Fruit fly (Drosophila melanogaster): ENCODE measurements around the gene CG7330.
A peak's percentile ranks its signal among the peaks of the same experiment; 100 is the strongest.

CG7330 gene

dm6 chr3L:18185542-18186312 is 37.0 kb downstream of the CG7330 start, which contains the start of gene hid (continued):
- peak; percentile 65; the same call in 1 of the 2 replicates for TF ChIP-seq Nf-YA (GFP tag; IDR thresholded peaks at IDR 0.05)
- TF ChIP-seq CG8944 (GFP tag; optimal IDR thresholded peaks at IDR 0.05), result peak; percentile 80
- peak; percentile 81 for TF ChIP-seq CG10654 (GFP tag; optimal IDR thresholded peaks at IDR 0.05)
- TF ChIP-seq kay (GFP tag; optimal IDR thresholded peaks at IDR 0.05), result peak; percentile 90
- TF ChIP-seq CG14860 (GFP tag; IDR thresholded peaks at IDR 0.05; ENCODE audit: partially characterized antibody), result no peak
- TF ChIP-seq CTCF (GFP tag; optimal IDR thresholded peaks at IDR 0.05), result peak; percentile 23
- peak; percentile 49 for TF ChIP-seq CG7271 (tag; optimal IDR thresholded peaks at IDR 0.05)
- peak; percentile 75 for TF ChIP-seq nau (GFP tag; optimal IDR thresholded peaks at IDR 0.05)
- TF ChIP-seq Mad (GFP tag; optimal IDR thresholded peaks at IDR 0.05), result peak; percentile 84
- peak; percentile 57; the same call in 1 of the 2 replicates for TF ChIP-seq dan (GFP tag; IDR thresholded peaks at IDR 0.05)
- peak; percentile 79 for TF ChIP-seq CG14050 (GFP tag; IDR thresholded peaks at IDR 0.05)
- peak; percentile 86 for TF ChIP-seq D19A (tag; optimal IDR thresholded peaks at IDR 0.05)
- TF ChIP-seq CG15011 (GFP tag; optimal IDR thresholded peaks at IDR 0.05), result peak; percentile 51
- no peak for TF ChIP-seq NFAT (GFP tag; IDR thresholded peaks at IDR 0.05)
- TF ChIP-seq ttk (GFP tag; IDR thresholded peaks at IDR 0.05), result peak; percentile 78
- no peak for TF ChIP-seq Dip2 (GFP tag; IDR thresholded peaks at IDR 0.05)
- peak; percentile 73 for TF ChIP-seq CG30431 (GFP tag; optimal IDR thresholded peaks at IDR 0.05)
- TF ChIP-seq CG16779 (GFP tag; IDR thresholded peaks at IDR 0.05), result no peak
- TF ChIP-seq Hand (GFP tag; optimal IDR thresholded peaks at IDR 0.05), result no peak
- TF ChIP-seq tx (GFP tag; optimal IDR thresholded peaks at IDR 0.05), result peak; percentile 83
- TF ChIP-seq Blimp-1 (GFP tag; optimal IDR thresholded peaks at IDR 0.05), result peak; percentile 78
- TF ChIP-seq gro (GFP tag; optimal IDR thresholded peaks at IDR 0.05), result peak; percentile 71
- peak; percentile 77 for TF ChIP-seq CG18764 (GFP tag; optimal IDR thresholded peaks at IDR 0.05)
- peak; percentile 91 for TF ChIP-seq CG15696 (tag; optimal IDR thresholded peaks at IDR 0.05)
- peak; percentile 73; the same call in 3 of the 4 replicates for TF ChIP-seq Gug (GFP tag; IDR thresholded peaks at IDR 0.05)
- TF ChIP-seq CG3995 (GFP tag; optimal IDR thresholded peaks at IDR 0.05), result peak; percentile 17
- TF ChIP-seq Elba2 (GFP tag; optimal IDR thresholded peaks at IDR 0.05), result peak; percentile 49
- peak; percentile 48 for TF ChIP-seq Sry-β (GFP tag; optimal IDR thresholded peaks at IDR 0.05)
- peak; percentile 73 for TF ChIP-seq dm (GFP tag; optimal IDR thresholded peaks at IDR 0.05)
- peak; percentile 88 for TF ChIP-seq Hr3 (GFP tag; optimal IDR thresholded peaks at IDR 0.05)
- peak; percentile 73 for TF ChIP-seq CG12155 (GFP tag; optimal IDR thresholded peaks at IDR 0.05)
- peak; percentile 70 for TF ChIP-seq HLHmδ (GFP tag; optimal IDR thresholded peaks at IDR 0.05)
- TF ChIP-seq ems (GFP tag; optimal IDR thresholded peaks at IDR 0.05), result peak; percentile 88
- peak; percentile 89 for TF ChIP-seq shn (GFP tag; optimal IDR thresholded peaks at IDR 0.05)
- peak; percentile 61 for TF ChIP-seq CG5180 (GFP tag; optimal IDR thresholded peaks at IDR 0.05)
- TF ChIP-seq zf30C (GFP tag; optimal IDR thresholded peaks at IDR 0.05), result no peak
- no peak for TF ChIP-seq unc-4 (GFP tag; IDR thresholded peaks at IDR 0.05; ENCODE audit: partially characterized antibody)
- TF ChIP-seq pfk (GFP tag; optimal IDR thresholded peaks at IDR 0.05), result no peak
- TF ChIP-seq CG2199 (GFP tag; IDR thresholded peaks at IDR 0.05), result peak; percentile 57; the same call in 1 of the 3 replicates
- peak; percentile 89 for TF ChIP-seq CG2678 (tag; optimal IDR thresholded peaks at IDR 0.05)
- TF ChIP-seq CG3726 (GFP tag; IDR thresholded peaks at IDR 0.05), result peak; percentile 62; the same call in 2 of the 3 replicates
- no peak for TF ChIP-seq gfzf (GFP tag; optimal IDR thresholded peaks at IDR 0.05)
- TF ChIP-seq CG6654 (GFP tag; optimal IDR thresholded peaks at IDR 0.05), result peak; percentile 26
- TF ChIP-seq bcd (GFP tag; optimal IDR thresholded peaks at IDR 0.05), result peak; percentile 87
- TF ChIP-seq CG3847 (GFP tag; IDR thresholded peaks at IDR 0.05), result peak; percentile 72
- peak; percentile 84 for TF ChIP-seq CG14441 (GFP tag; IDR thresholded peaks at IDR 0.05)
- TF ChIP-seq CG10267 (tag; optimal IDR thresholded peaks at IDR 0.05), result peak; percentile 81
- peak; percentile 90 for TF ChIP-seq CG6689 (GFP tag; IDR thresholded peaks at IDR 0.05)
- TF ChIP-seq CG32532 (GFP tag; IDR thresholded peaks at IDR 0.05), result peak; percentile 63; the same call in 1 of the 2 replicates
- TF ChIP-seq lbe (GFP tag; optimal IDR thresholded peaks at IDR 0.05), result peak; percentile 88

Measured in whole organism, embryonic.